Worm (Caenorhabditis elegans) whole organism, young adult: ENCODE data around the gene F19H8.2.

ENCODE experiments used
- B0261.1 ChIP-seq: sonication (generic microtip); optimal IDR thresholded peaks from 2 replicates; lab custom pipeline; 2016; ENCODE audit warnings: mild to moderate bottlenecking, missing genetic modification characterization, moderate library complexity, missing compliant biosample characterization
- F57A8.1 ChIP-seq: fragments of 200-800 bp; sonication (Bioruptor generic); optimal IDR thresholded peaks from 2 replicates; lab custom pipeline; 2018; ENCODE audit warnings: mild to moderate bottlenecking, missing genetic modification characterization, moderate library complexity, missing compliant biosample characterization
- ama-1 ChIP-seq, 3 experiments: fragments of 150-350 bp in 1 of 3; sonication (generic microtip) in 2 of 3; optimal IDR thresholded peaks; 2 replicates each; lab custom pipeline; 2014 to 2018; ENCODE audit warnings: missing biosample characterization in 2 of 3, missing genetic modification characterization in 2 of 3, missing genetic modification reagents in 2 of 3
- dpl-1 ChIP-seq: fragments of 150-350 bp; optimal IDR thresholded peaks from 2 replicates; lab custom pipeline; 2014; ENCODE audit warnings: missing biosample characterization, missing genetic modification reagents, missing genetic modification characterization
- egl-18 ChIP-seq: fragments of 200-800 bp; sonication (Bioruptor generic); IDR thresholded peaks from 2 replicates; pipeline ENCODE4 v1.3.6; 2022; ENCODE audit warnings: missing genetic modification reagents, missing genetic modification characterization, missing compliant biosample characterization
- mes-4 ChIP-seq: sonication (generic microtip); optimal IDR thresholded peaks from 2 replicates; lab custom pipeline; 2016; ENCODE audit warnings: missing genotype, missing genetic modification characterization, missing compliant biosample characterization
- nhr-90 ChIP-seq: sonication (generic microtip); optimal IDR thresholded peaks from 2 replicates; lab custom pipeline; 2016; ENCODE audit warnings: missing genotype, mild to moderate bottlenecking, missing genetic modification characterization, missing compliant biosample characterization
- zim-3 ChIP-seq: sonication (generic microtip); optimal IDR thresholded peaks from 2 replicates; lab custom pipeline; 2017; ENCODE audit warnings: mild to moderate bottlenecking, missing genetic modification characterization, moderate library complexity, missing compliant biosample characterization

DNA sequence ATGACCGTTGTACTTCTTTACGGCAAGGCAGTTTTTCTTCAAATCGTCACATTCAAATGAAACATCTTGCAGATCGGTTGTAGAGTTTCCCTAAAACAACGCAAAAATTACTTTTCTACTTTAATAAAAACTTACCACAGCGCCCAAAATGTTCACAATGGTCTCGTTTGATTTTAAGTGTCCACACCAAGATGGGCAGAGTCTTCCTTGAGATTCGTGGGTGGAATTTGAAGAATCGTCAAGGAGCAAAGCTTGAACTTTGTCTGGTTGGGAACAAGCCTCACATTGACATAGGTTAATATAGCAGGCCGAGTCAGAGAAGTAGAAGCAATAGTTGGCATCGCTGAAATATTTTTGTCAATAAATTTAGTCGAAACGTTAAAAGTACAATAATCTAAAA, 643 bp downstream of the F19H8.2 start:
- TF ChIP-seq B0261.1 (tag; lab: Kevin White, UChicago) = no peak
- no peak for TF ChIP-seq nhr-90
- no peak for TF ChIP-seq ama-1 (optimal IDR thresholded peaks at IDR 0.05; lab: Kevin White, UChicago)
- no peak for TF ChIP-seq ama-1 (GFP tag; optimal IDR thresholded peaks at IDR 0.05; lab: Kevin White, UChicago)
- TF ChIP-seq dpl-1 (GFP tag; lab: Kevin White, UChicago) = no peak
- no peak for TF ChIP-seq mes-4 (tag; lab: Kevin White, UChicago)
- TF ChIP-seq F57A8.1 (GFP tag; lab: Kevin White, UChicago) = no peak
- TF ChIP-seq egl-18 (GFP tag; lab: Robert Waterston, UW) = no peak
- TF ChIP-seq zim-3 (tag; lab: Kevin White, UChicago) = no peak
